In genomic region chrX:14765737-14766253, dm6 we compare ENCODE assay signal across 3 fruit fly cellular contexts.
TF ChIP-seq lines count a peak whose summit lies in the region.

TSS of gene CG15890 (minus strand) at chrX:14765787.

- peak; percentile 17 for TF ChIP-seq CTCF in whole organism, embryonic (GFP tag; optimal IDR thresholded peaks at IDR 0.05; lab: Kevin White, UChicago)

TF ChIP-seq in whole organism, embryonic, 481 proteins besides CTCF, POLR2A, EP300 and RAD21 (continues in another document):
- peak; percentile 73 for TF ChIP-seq CG2678 (tag; optimal IDR thresholded peaks at IDR 0.05; lab: Kevin White, UChicago)
- peak; percentile 18 for TF ChIP-seq Fer3 (tag; optimal IDR thresholded peaks at IDR 0.05; lab: Kevin White, UChicago)
- TF ChIP-seq CG9797 (GFP tag; optimal IDR thresholded peaks at IDR 0.05; lab: Kevin White, UChicago), result no peak
- TF ChIP-seq pita (GFP tag; optimal IDR thresholded peaks at IDR 0.05; lab: Kevin White, UChicago), result no peak
- no peak for TF ChIP-seq CG8089 (GFP tag; optimal IDR thresholded peaks at IDR 0.05; lab: Kevin White, UChicago)
- TF ChIP-seq CG11093 (GFP tag; IDR thresholded peaks at IDR 0.05; lab: Robert Waterston, UW), result no peak
- peak; percentile 72 for TF ChIP-seq nmo (GFP tag; optimal IDR thresholded peaks at IDR 0.05; lab: Kevin White, UChicago)
- peak; percentile 40 for TF ChIP-seq CG30431 (GFP tag; optimal IDR thresholded peaks at IDR 0.05; lab: Kevin White, UChicago)
- 0 out of 3 replicates have a peak, but pooled peaks have one; percentile 21 for TF ChIP-seq croc (GFP tag; conservative IDR thresholded peaks at IDR 0.05; lab: Robert Waterston, UW)
- TF ChIP-seq CG12219 (GFP tag; optimal IDR thresholded peaks at IDR 0.05; lab: Kevin White, UChicago), result peak; percentile 34
- peak; percentile 42; the same call in 1 of the 2 replicates for TF ChIP-seq ttk (GFP tag; IDR thresholded peaks at IDR 0.05; lab: Robert Waterston, UW)
- TF ChIP-seq zfh1 (GFP tag; IDR thresholded peaks at IDR 0.05; lab: Robert Waterston, UW), result 0 out of 3 replicates have a peak, but pooled peaks have one; percentile 10
- peak; percentile 46 for TF ChIP-seq Hand (GFP tag; optimal IDR thresholded peaks at IDR 0.05; lab: Kevin White, UChicago)
- peak; percentile 30 for TF ChIP-seq Chrac-16 (GFP tag; optimal IDR thresholded peaks at IDR 0.05; lab: Kevin White, UChicago)
- TF ChIP-seq esg (GFP tag; conservative IDR thresholded peaks at IDR 0.05; lab: Robert Waterston, UW), result 0 out of 2 replicates have a peak, but pooled peaks have one; percentile 18
- TF ChIP-seq sob (GFP tag; IDR thresholded peaks at IDR 0.05; lab: Robert Waterston, UW), result peak; percentile 25; the same call in 1 of the 2 replicates
- TF ChIP-seq lbe (GFP tag; optimal IDR thresholded peaks at IDR 0.05; lab: Kevin White, UChicago), result no peak
- TF ChIP-seq CG4424 (GFP tag; optimal IDR thresholded peaks at IDR 0.05; lab: Kevin White, UChicago), result peak; percentile 65
- TF ChIP-seq CG5245 (GFP tag; optimal IDR thresholded peaks at IDR 0.05; lab: Kevin White, UChicago), result peak; percentile 39
- peak; percentile 82 for TF ChIP-seq CG17361 (GFP tag; IDR thresholded peaks at IDR 0.05; lab: Robert Waterston, UW)
- peak; percentile 84 for TF ChIP-seq CG11504 (tag; optimal IDR thresholded peaks at IDR 0.05; lab: Kevin White, UChicago)
- TF ChIP-seq Ada2b (GFP tag; IDR thresholded peaks at IDR 0.05; lab: Robert Waterston, UW), result 0 out of 2 replicates have a peak, but pooled peaks have one; percentile 3
- peak; percentile 52 for TF ChIP-seq Xbp1 (GFP tag; optimal IDR thresholded peaks at IDR 0.05; lab: Kevin White, UChicago)
- TF ChIP-seq fd96Cb (tag; optimal IDR thresholded peaks at IDR 0.05; lab: Kevin White, UChicago), result peak; percentile 61
- TF ChIP-seq mam (GFP tag; optimal IDR thresholded peaks at IDR 0.05; lab: Kevin White, UChicago), result no peak
- TF ChIP-seq CG17568 (GFP tag; optimal IDR thresholded peaks at IDR 0.05; lab: Kevin White, UChicago), result no peak
- TF ChIP-seq kah (GFP tag; optimal IDR thresholded peaks at IDR 0.05; lab: Kevin White, UChicago), result no peak
- peak; percentile 65 for TF ChIP-seq lmd (GFP tag; IDR thresholded peaks at IDR 0.05; lab: Robert Waterston, UW)
- no peak for TF ChIP-seq ato (GFP tag; IDR thresholded peaks at IDR 0.05; lab: Robert Waterston, UW; ENCODE audit: partially characterized antibody)

TF ChIP-seq in whole organism, prepupa, 60 proteins besides CTCF, POLR2A, EP300 and RAD21:
- TF ChIP-seq svp (GFP tag; lab: Kevin White, UChicago) (peak; percentile 60), esn (GFP tag; optimal IDR thresholded peaks at IDR 0.05; lab: Kevin White, UChicago) (peak; percentile 30), net (GFP tag; optimal IDR thresholded peaks at IDR 0.05; lab: Kevin White, UChicago) (no peak), acj6 (GFP tag; optimal IDR thresholded peaks at IDR 0.05; lab: Kevin White, UChicago) (peak; percentile 0), salr (GFP tag; optimal IDR thresholded peaks at IDR 0.05; lab: Kevin White, UChicago) (no peak), CG6808 (GFP tag; optimal IDR thresholded peaks at IDR 0.05; lab: Kevin White, UChicago) (no peak), Met (GFP tag; optimal IDR thresholded peaks at IDR 0.05; lab: Kevin White, UChicago) (peak; percentile 8), lz (GFP tag; optimal IDR thresholded peaks at IDR 0.05; lab: Kevin White, UChicago) (no peak), fd59A (GFP tag; optimal IDR thresholded peaks at IDR 0.05; lab: Kevin White, UChicago) (no peak), topi (GFP tag; optimal IDR thresholded peaks at IDR 0.05; lab: Kevin White, UChicago) (peak; percentile 12), CG32006 (GFP tag; optimal IDR thresholded peaks at IDR 0.05; lab: Kevin White, UChicago) (peak; percentile 47), spab (GFP tag; optimal IDR thresholded peaks at IDR 0.05; lab: Kevin White, UChicago) (no peak), CG6792 (GFP tag; optimal IDR thresholded peaks at IDR 0.05; lab: Kevin White, UChicago) (peak; percentile 19), OdsH (GFP tag; optimal IDR thresholded peaks at IDR 0.05; lab: Kevin White, UChicago) (peak; percentile 18), Eip78C (GFP tag; lab: Kevin White, UChicago) (peak; percentile 74), vri (GFP tag; optimal IDR thresholded peaks at IDR 0.05; lab: Kevin White, UChicago) (no peak)

TF ChIP-seq in whole organism, wandering third instar larva, 38 proteins besides CTCF, POLR2A, EP300 and RAD21:
- TF ChIP-seq dl (GFP tag; optimal IDR thresholded peaks at IDR 0.05; lab: Kevin White, UChicago; ENCODE audit: insufficient read depth in 1 of 2, partially characterized antibody in 2 of 2), result no peak
- TF ChIP-seq Mio (GFP tag; optimal IDR thresholded peaks at IDR 0.05; lab: Kevin White, UChicago), result no peak
- TF ChIP-seq Dif (GFP tag; optimal IDR thresholded peaks at IDR 0.05; lab: Kevin White, UChicago; ENCODE audit: partially characterized antibody), result no peak
- TF ChIP-seq sv (GFP tag; optimal IDR thresholded peaks at IDR 0.05; lab: Kevin White, UChicago), result peak; percentile 20
- no peak for TF ChIP-seq Hnf4 (GFP tag; optimal IDR thresholded peaks at IDR 0.05; lab: Kevin White, UChicago)
- TF ChIP-seq jim (GFP tag; optimal IDR thresholded peaks at IDR 0.05; lab: Kevin White, UChicago), result no peak
- TF ChIP-seq h (GFP tag; optimal IDR thresholded peaks at IDR 0.05; lab: Kevin White, UChicago), result peak; percentile 5
- no peak for TF ChIP-seq GATAd (GFP tag; optimal IDR thresholded peaks at IDR 0.05; lab: Kevin White, UChicago)
- peak; percentile 6 for TF ChIP-seq fru (GFP tag; optimal IDR thresholded peaks at IDR 0.05; lab: Kevin White, UChicago)
- TF ChIP-seq HLH106 (tag; optimal IDR thresholded peaks at IDR 0.05; lab: Kevin White, UChicago), result peak; percentile 21
- no peak for TF ChIP-seq CrebA (GFP tag; optimal IDR thresholded peaks at IDR 0.05; lab: Kevin White, UChicago; ENCODE audit: borderline replicate concordance)
- no peak for TF ChIP-seq sage (GFP tag; optimal IDR thresholded peaks at IDR 0.05; lab: Kevin White, UChicago)
- no peak for TF ChIP-seq dsf (GFP tag; optimal IDR thresholded peaks at IDR 0.05; lab: Kevin White, UChicago; ENCODE audit: borderline replicate concordance)
TF ChIP-seq in whole organism, wandering third instar larva: peak in this region for 4.

Comparison
In these comparisons a context has a peak if more than half of its experiments do, and no peak if none do; other contexts are left out.
1. Of the 7 proteins assayed by ChIP-seq in both whole organism, embryonic and whole organism, prepupa: peak only in whole organism, embryonic: Blimp-1, CG6854 and Sox102F; only in whole organism, prepupa: none; in both: none; in neither: 4.